Worm (Caenorhabditis elegans) whole organism, L3 larva: ENCODE data around the gene C05D9.4.
A peak's percentile ranks its signal among the peaks of the same experiment; 100 is the strongest.

Experiments
- R02D3.7 ChIP-seq: fragments of 150-350 bp; optimal IDR thresholded peaks from 2 replicates; lab custom pipeline; 2014; ENCODE audit warnings: missing biosample characterization, missing genetic modification characterization
- ZK546.5 ChIP-seq: sonication (generic microtip); optimal IDR thresholded peaks from 2 replicates; lab custom pipeline; 2017; ENCODE audit warnings: missing biosample characterization, missing genetic modification characterization
- aly-2 ChIP-seq: fragments of 150-350 bp; optimal IDR thresholded peaks from 2 replicates; lab custom pipeline; 2014; ENCODE audit warnings: missing biosample characterization, missing genetic modification characterization
- ama-1 ChIP-seq: fragments of 150-350 bp; optimal IDR thresholded peaks from 2 replicates; lab custom pipeline; 2018
- ceh-16 ChIP-seq: sonication (generic microtip); optimal IDR thresholded peaks from 2 replicates; lab custom pipeline; 2017; ENCODE audit warnings: missing biosample characterization, missing genetic modification characterization
- ceh-28 ChIP-seq: fragments of 150-350 bp; optimal IDR thresholded peaks from 2 replicates; lab custom pipeline; 2014; ENCODE audit warnings: missing biosample characterization, missing genetic modification reagents, missing genetic modification characterization
- ceh-82 ChIP-seq: fragments of 150-350 bp; optimal IDR thresholded peaks from 2 replicates; lab custom pipeline; 2014; ENCODE audit warnings: missing biosample characterization, missing genetic modification characterization
- ceh-9 ChIP-seq: sonication (generic microtip); optimal IDR thresholded peaks from 2 replicates; lab custom pipeline; 2018; ENCODE audit warnings: missing biosample characterization, missing genetic modification characterization
- daf-12 ChIP-seq: fragments of 150-350 bp; optimal IDR thresholded peaks from 2 replicates; lab custom pipeline; 2014; ENCODE audit warnings: missing biosample characterization, missing genetic modification reagents, missing genetic modification characterization
- egl-27 ChIP-seq: sonication (generic microtip); optimal IDR thresholded peaks from 4 replicates; lab custom pipeline; 2017; ENCODE audit warnings: missing biosample characterization, missing genetic modification reagents, missing genetic modification characterization
- egl-5 ChIP-seq: fragments of 150-350 bp; optimal IDR thresholded peaks from 2 replicates; lab custom pipeline; 2017; ENCODE audit warnings: missing biosample characterization, missing genetic modification reagents, missing genetic modification characterization, inconsistent platforms
- elt-1 ChIP-seq: fragments of 150-350 bp; optimal IDR thresholded peaks from 2 replicates; lab custom pipeline; 2014; ENCODE audit warnings: missing biosample characterization, missing genetic modification characterization
- elt-2 ChIP-seq: sonication (generic microtip); optimal IDR thresholded peaks from 2 replicates; lab custom pipeline; 2016; ENCODE audit warnings: missing genetic modification reagents, mild to moderate bottlenecking, missing genetic modification characterization, missing compliant biosample characterization
- elt-3 ChIP-seq, 3 experiments: fragments of 150-350 bp in 1 of 3; sonication (generic microtip) in 2 of 3; optimal IDR thresholded peaks; 2 replicates in 2 of 3; 4 replicates in 1 of 3; lab custom pipeline; 2014 to 2017; ENCODE audit warnings: missing biosample characterization in 3 of 3, missing genetic modification characterization in 3 of 3
- eor-1 ChIP-seq, 2 experiments: fragments of 150-350 bp; optimal IDR thresholded peaks; 2 replicates each; lab custom pipeline; 2014 to 2018; ENCODE audit warnings: missing biosample characterization in 2 of 2, missing genetic modification characterization in 2 of 2
- fkh-10 ChIP-seq: sonication (generic microtip); optimal IDR thresholded peaks from 2 replicates; lab custom pipeline; 2017; ENCODE audit warnings: missing biosample characterization, missing genetic modification reagents, missing genetic modification characterization
- fkh-2 ChIP-seq: fragments of 150-350 bp; optimal IDR thresholded peaks from 2 replicates; lab custom pipeline; 2014; ENCODE audit warnings: missing biosample characterization, missing genetic modification reagents, missing genetic modification characterization
- fos-1 ChIP-seq: fragments of 150-350 bp; optimal IDR thresholded peaks from 2 replicates; lab custom pipeline; 2014; ENCODE audit warnings: missing biosample characterization, missing genetic modification characterization
- hmg-11 ChIP-seq: sonication (generic microtip); optimal IDR thresholded peaks from 2 replicates; lab custom pipeline; 2016; ENCODE audit warnings: missing genetic modification characterization, missing compliant biosample characterization
- jun-1 ChIP-seq: fragments of 150-350 bp; optimal IDR thresholded peaks from 2 replicates; lab custom pipeline; 2014; ENCODE audit warnings: missing biosample characterization, missing genetic modification reagents, missing genetic modification characterization
- lin-15B ChIP-seq: fragments of 150-350 bp; optimal IDR thresholded peaks from 2 replicates; lab custom pipeline; 2014; ENCODE audit warnings: missing biosample characterization, missing genetic modification characterization
- lin-39 ChIP-seq: fragments of 150-350 bp; optimal IDR thresholded peaks from 2 replicates; lab custom pipeline; 2018; ENCODE audit warnings: missing biosample characterization, missing genetic modification reagents, missing genetic modification characterization
- lsy-12 ChIP-seq: sonication (generic microtip); optimal IDR thresholded peaks from 2 replicates; lab custom pipeline; 2016; ENCODE audit warnings: mild to moderate bottlenecking, missing genetic modification characterization, missing compliant biosample characterization
- mdl-1 ChIP-seq: fragments of 150-350 bp; optimal IDR thresholded peaks from 2 replicates; lab custom pipeline; 2014; ENCODE audit warnings: missing biosample characterization, missing genetic modification characterization
- mml-1 ChIP-seq: fragments of 150-350 bp; sonication (generic microtip); optimal IDR thresholded peaks from 3 replicates; lab custom pipeline; 2014; ENCODE audit warnings: missing biosample characterization, missing genetic modification characterization
- nfya-1 ChIP-seq: sonication (generic microtip); optimal IDR thresholded peaks from 2 replicates; lab custom pipeline; 2017; ENCODE audit warnings: missing genetic modification characterization, mild to moderate bottlenecking, missing compliant biosample characterization, antibody characterized with exemption, moderate library complexity; ENCODE audit not compliant: insufficient read depth
- nhr-11 ChIP-seq: fragments of 150-350 bp; optimal IDR thresholded peaks from 2 replicates; lab custom pipeline; 2014; ENCODE audit warnings: missing biosample characterization, missing genetic modification characterization
- nhr-12 ChIP-seq: fragments of 150-350 bp; optimal IDR thresholded peaks from 2 replicates; lab custom pipeline; 2014; ENCODE audit warnings: missing biosample characterization, missing genetic modification characterization
- nhr-23 ChIP-seq: fragments of 150-350 bp; optimal IDR thresholded peaks from 2 replicates; lab custom pipeline; 2014; ENCODE audit warnings: missing biosample characterization, missing genetic modification reagents, missing genetic modification characterization
- nhr-237 ChIP-seq: fragments of 150-350 bp; optimal IDR thresholded peaks from 2 replicates; lab custom pipeline; 2014; ENCODE audit warnings: missing biosample characterization, missing genetic modification characterization
- nhr-25 ChIP-seq: sonication (generic microtip); optimal IDR thresholded peaks from 2 replicates; lab custom pipeline; 2017; ENCODE audit warnings: missing biosample characterization, missing genetic modification characterization
- nhr-28 ChIP-seq: fragments of 150-350 bp; optimal IDR thresholded peaks from 2 replicates; lab custom pipeline; 2014; ENCODE audit warnings: missing biosample characterization, missing genetic modification characterization
- nhr-43 ChIP-seq: sonication (generic microtip); optimal IDR thresholded peaks from 2 replicates; lab custom pipeline; 2016; ENCODE audit warnings: mild to moderate bottlenecking, missing genetic modification characterization, missing compliant biosample characterization; ENCODE audit not compliant: poor library complexity, severe bottlenecking
- nhr-67 ChIP-seq: fragments of 150-350 bp; optimal IDR thresholded peaks from 2 replicates; lab custom pipeline; 2014; ENCODE audit warnings: missing biosample characterization, missing genetic modification characterization
- nhr-76 ChIP-seq: fragments of 150-350 bp; sonication (generic microtip); optimal IDR thresholded peaks from 5 replicates; lab custom pipeline; 2014; ENCODE audit warnings: missing biosample characterization, missing genetic modification characterization
- nhr-77 ChIP-seq: fragments of 150-350 bp; optimal IDR thresholded peaks from 2 replicates; lab custom pipeline; 2014; ENCODE audit warnings: missing biosample characterization, missing genetic modification characterization
- pha-4 ChIP-seq: fragments of 150-350 bp; optimal IDR thresholded peaks from 2 replicates; lab custom pipeline; 2014; ENCODE audit warnings: missing biosample characterization, missing genetic modification reagents, missing genetic modification characterization
- pqm-1 ChIP-seq: fragments of 150-350 bp; optimal IDR thresholded peaks from 2 replicates; lab custom pipeline; 2017; ENCODE audit warnings: missing biosample characterization, missing genetic modification characterization, inconsistent platforms
- sea-2 ChIP-seq: fragments of 150-350 bp; sonication (generic microtip); optimal IDR thresholded peaks from 4 replicates; lab custom pipeline; 2014; ENCODE audit warnings: missing biosample characterization, missing genetic modification reagents, missing genetic modification characterization
- skn-1 ChIP-seq: fragments of 150-350 bp; optimal IDR thresholded peaks from 2 replicates; lab custom pipeline; 2014; ENCODE audit warnings: missing biosample characterization, missing genetic modification characterization
- snpc-4 ChIP-seq: fragments of 150-350 bp; optimal IDR thresholded peaks from 2 replicates; lab custom pipeline; 2014; ENCODE audit warnings: missing biosample characterization, missing genetic modification characterization
- tbx-2 ChIP-seq: sonication (generic microtip); optimal IDR thresholded peaks from 2 replicates; lab custom pipeline; 2016; ENCODE audit warnings: mild to moderate bottlenecking, missing genetic modification characterization, missing compliant biosample characterization
- unc-39 ChIP-seq: sonication (generic microtip); optimal IDR thresholded peaks from 4 replicates; lab custom pipeline; 2017; ENCODE audit warnings: missing biosample characterization, missing genetic modification characterization
- zag-1 ChIP-seq: fragments of 150-350 bp; optimal IDR thresholded peaks from 2 replicates; lab custom pipeline; 2014; ENCODE audit warnings: missing biosample characterization, missing genetic modification characterization
- ztf-11 ChIP-seq: fragments of 150-350 bp; optimal IDR thresholded peaks from 2 replicates; lab custom pipeline; 2014; ENCODE audit warnings: missing biosample characterization, missing genetic modification characterization
- ztf-4 ChIP-seq: fragments of 150-350 bp; optimal IDR thresholded peaks from 2 replicates; lab custom pipeline; 2014; ENCODE audit warnings: missing biosample characterization, missing genetic modification characterization

The C05D9.4 gene

DNA sequence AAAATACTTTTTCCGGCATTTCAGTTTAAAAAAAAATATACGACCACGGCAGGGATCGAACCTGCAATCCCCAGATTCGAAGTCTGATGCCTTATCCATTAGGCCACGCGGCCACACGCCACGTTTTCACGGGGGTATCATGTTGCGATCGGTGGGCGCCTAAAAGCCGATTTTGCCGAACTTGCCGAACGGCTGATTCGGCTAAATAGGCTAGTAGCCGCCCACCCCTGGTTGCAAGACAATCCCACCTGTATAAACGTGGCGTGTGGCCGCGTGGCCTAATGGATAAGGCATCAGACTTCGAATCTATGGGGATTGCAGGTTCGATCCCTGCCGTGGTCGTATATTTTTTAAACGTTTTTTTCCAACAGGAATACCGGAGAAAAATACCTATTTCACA is 18.7 kb upstream of the C05D9.4 start:
- TF ChIP-seq snpc-4 (tag; lab: Kevin White, UChicago) (no peak), nfya-1 (no peak), ceh-9 (tag; lab: Kevin White, UChicago) (no peak), unc-39 (tag; lab: Kevin White, UChicago) (no peak), sea-2 (GFP tag; lab: Kevin White, UChicago) (no peak), pha-4 (no peak), nhr-77 (tag; lab: Kevin White, UChicago) (no peak), tbx-2 (no peak), eor-1 (tag; optimal IDR thresholded peaks at IDR 0.05; lab: Kevin White, UChicago) (no peak), elt-2 (tag; lab: Kevin White, UChicago) (no peak), lsy-12 (tag; lab: Kevin White, UChicago) (no peak), daf-12 (tag; lab: Kevin White, UChicago) (no peak), nhr-11 (tag; lab: Kevin White, UChicago) (no peak), nhr-237 (tag; lab: Kevin White, UChicago) (no peak), lin-15B (no peak), ama-1 (no peak), aly-2 (tag; lab: Kevin White, UChicago) (no peak), nhr-12 (tag; lab: Kevin White, UChicago) (no peak)

DNA sequence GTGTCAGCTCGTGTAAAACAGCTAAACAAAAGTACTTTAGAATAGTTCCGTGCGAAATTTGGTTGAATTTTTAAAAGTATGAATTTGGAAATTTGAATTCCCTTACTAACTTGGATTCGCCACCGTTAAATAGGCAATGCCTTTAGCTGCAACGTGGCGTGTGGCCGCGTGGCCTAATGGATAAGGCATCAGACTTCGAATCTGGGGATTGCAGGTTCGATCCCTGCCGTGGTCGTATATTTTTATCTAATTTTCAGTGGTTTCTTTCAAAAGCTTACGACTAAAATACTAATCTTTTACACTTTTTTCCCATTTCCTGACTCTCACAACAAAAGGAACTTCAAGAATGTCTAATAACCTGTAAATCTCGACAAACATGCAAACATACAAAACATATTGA is 18.2 kb upstream of the C05D9.4 start:
- TF ChIP-seq nhr-25 (tag; lab: Kevin White, UChicago) (no peak), elt-2 (tag; lab: Kevin White, UChicago) (no peak), elt-1 (tag; lab: Kevin White, UChicago) (no peak), mdl-1 (tag; lab: Kevin White, UChicago) (no peak), nhr-28 (tag; lab: Kevin White, UChicago) (no peak), lsy-12 (tag; lab: Kevin White, UChicago) (no peak), nhr-67 (tag; lab: Kevin White, UChicago) (no peak), lin-39 (no peak), nhr-77 (tag; lab: Kevin White, UChicago) (no peak), nhr-237 (tag; lab: Kevin White, UChicago) (no peak), nfya-1 (no peak), nhr-12 (tag; lab: Kevin White, UChicago) (no peak), eor-1 (tag; optimal IDR thresholded peaks at IDR 0.05; lab: Kevin White, UChicago) (no peak), ceh-9 (tag; lab: Kevin White, UChicago) (no peak), ama-1 (no peak)

DNA sequence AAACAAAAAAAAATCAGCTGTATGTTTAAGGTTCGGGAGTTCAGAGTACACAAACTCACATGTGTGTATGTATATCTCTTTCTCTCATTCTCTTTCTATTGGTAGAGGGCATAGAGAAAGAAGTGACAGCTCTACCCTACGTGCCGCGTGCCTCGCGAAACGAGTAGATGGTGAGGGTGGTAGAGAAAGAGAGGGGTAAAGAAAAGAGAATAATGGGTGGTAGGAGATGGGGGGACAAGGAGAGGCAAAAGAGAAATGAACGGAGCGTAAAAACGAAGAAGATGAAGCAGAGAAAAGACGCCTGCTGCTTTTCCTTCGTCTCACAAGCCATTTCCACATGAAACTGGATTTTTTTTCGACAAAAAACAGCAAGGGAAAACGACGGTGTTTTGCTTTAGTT is 14.7 kb upstream of the C05D9.4 start:
- TF ChIP-seq unc-39 (tag; lab: Kevin White, UChicago) (no peak), elt-2 (tag; lab: Kevin White, UChicago) (peak; percentile 80), lin-15B (peak; percentile 65), ZK546.5 (tag; lab: Kevin White, UChicago) (no peak), ztf-4 (tag; lab: Kevin White, UChicago) (peak; percentile 67), ceh-82 (tag; lab: Kevin White, UChicago) (peak; percentile 77), nfya-1 (peak; percentile 96), lsy-12 (tag; lab: Kevin White, UChicago) (peak; percentile 34), fkh-10 (GFP tag; lab: Kevin White, UChicago) (peak; percentile 79), fos-1 (peak; percentile 65), ztf-11 (tag; lab: Kevin White, UChicago) (no peak), pqm-1 (tag; lab: Kevin White, UChicago) (peak; percentile 90), nhr-76 (tag; lab: Kevin White, UChicago) (no peak), zag-1 (peak; percentile 21), hmg-11 (tag; lab: Kevin White, UChicago) (peak; percentile 99), R02D3.7 (tag; lab: Kevin White, UChicago) (peak; percentile 58), daf-12 (tag; lab: Kevin White, UChicago) (no peak), fkh-2 (tag; lab: Kevin White, UChicago) (peak; percentile 90), egl-5 (tag; lab: Kevin White, UChicago) (peak; percentile 98), elt-3 (tag; optimal IDR thresholded peaks at IDR 0.05; lab: Kevin White, UChicago) (peak in 1 of 3 experiments; percentile 30), nhr-43 (tag; lab: Kevin White, UChicago) (peak; percentile 88), nhr-28 (tag; lab: Kevin White, UChicago) (no peak), nhr-12 (tag; lab: Kevin White, UChicago) (no peak), skn-1 (tag; lab: Kevin White, UChicago) (peak; percentile 32), nhr-237 (tag; lab: Kevin White, UChicago) (no peak), ceh-28 (tag; lab: Kevin White, UChicago) (peak; percentile 83), eor-1 (tag; optimal IDR thresholded peaks at IDR 0.05; lab: Kevin White, UChicago) (no peak), nhr-25 (tag; lab: Kevin White, UChicago) (peak; percentile 93), jun-1 (tag; lab: Kevin White, UChicago) (peak; percentile 92), nhr-67 (tag; lab: Kevin White, UChicago) (no peak), mdl-1 (tag; lab: Kevin White, UChicago) (peak; percentile 93), ama-1 (peak; percentile 72), lin-39 (peak; percentile 89), nhr-23 (tag; lab: Kevin White, UChicago) (peak; percentile 83), ceh-16 (tag; lab: Kevin White, UChicago) (no peak), nhr-11 (tag; lab: Kevin White, UChicago) (peak; percentile 80), mml-1 (tag; lab: Kevin White, UChicago) (no peak), tbx-2 (peak; percentile 72), elt-1 (tag; lab: Kevin White, UChicago) (peak; percentile 81), ceh-9 (tag; lab: Kevin White, UChicago) (no peak), pha-4 (peak; percentile 99), egl-27 (tag; lab: Kevin White, UChicago) (peak; percentile 89), snpc-4 (tag; lab: Kevin White, UChicago) (peak; percentile 84)
